Fruit fly (Drosophila melanogaster) whole organism, embryonic: ENCODE measurements around the gene CG4631.
A peak's percentile ranks its signal among the peaks of the same experiment; 100 is the strongest.

Experiments used
- Bteb2 ChIP-seq: fragments of 200-800 bp; sonication (Bioruptor generic); optimal IDR thresholded peaks from 2 replicates; lab custom pipeline; 2016; ENCODE audit warnings: missing biosample characterization, missing genetic modification characterization
- CG10209 ChIP-seq: fragments of 200-800 bp; sonication (Bioruptor generic); optimal IDR thresholded peaks from 3 replicates; lab custom pipeline; 2017; ENCODE audit warnings: missing biosample characterization, mild to moderate bottlenecking, missing genetic modification characterization, missing genetic modification reagents
- CG10267 ChIP-seq: fragments of 200-800 bp; sonication (Bioruptor generic); optimal IDR thresholded peaks from 2 replicates; lab custom pipeline; 2018; ENCODE audit warnings: missing biosample characterization, mild to moderate bottlenecking, missing genetic modification characterization, moderate library complexity
- CG10431 ChIP-seq: fragments of 200-800 bp; sonication (Bioruptor generic); optimal IDR thresholded peaks from 3 replicates; lab custom pipeline; 2018; ENCODE audit warnings: missing biosample characterization, mild to moderate bottlenecking, missing genetic modification characterization
- CG12236 ChIP-seq: fragments of 200-800 bp; sonication (Bioruptor generic); optimal IDR thresholded peaks from 2 replicates; lab custom pipeline; 2016; ENCODE audit warnings: missing biosample characterization, missing genetic modification characterization
- CG12942 ChIP-seq: fragments of 200-800 bp; sonication (Bioruptor generic); optimal IDR thresholded peaks from 3 replicates; lab custom pipeline; 2016; ENCODE audit warnings: missing biosample characterization, missing genetic modification characterization
- CG15073 ChIP-seq: fragments of 200-800 bp; sonication (Bioruptor generic); optimal IDR thresholded peaks from 2 replicates; lab custom pipeline; 2016; ENCODE audit warnings: missing biosample characterization, missing genetic modification characterization
- CG16813 ChIP-seq: fragments of 200-800 bp; sonication (Bioruptor generic); IDR thresholded peaks from 3 replicates; pipeline ENCODE4 v1.3.6; 2022; ENCODE audit warnings: missing biosample characterization, missing genetic modification characterization; ENCODE audit not compliant: partially characterized antibody
- CG30403 ChIP-seq: fragments of 200-800 bp; sonication (Bioruptor generic); optimal IDR thresholded peaks from 3 replicates; lab custom pipeline; 2016; ENCODE audit warnings: missing biosample characterization, missing genetic modification characterization
- CG31388 ChIP-seq: fragments of 200-800 bp; sonication (Bioruptor generic); optimal IDR thresholded peaks from 2 replicates; lab custom pipeline; 2016; ENCODE audit warnings: missing biosample characterization, missing genetic modification characterization
- CG34224 ChIP-seq: fragments of 200-800 bp; sonication (Bioruptor generic); IDR thresholded peaks from 3 replicates; pipeline ENCODE4 v1.3.6; 2022; ENCODE audit warnings: missing biosample characterization, missing genetic modification characterization; ENCODE audit not compliant: partially characterized antibody
- CG5245 ChIP-seq: fragments of 200-800 bp; sonication (Bioruptor generic); optimal IDR thresholded peaks from 3 replicates; lab custom pipeline; 2016; ENCODE audit warnings: missing biosample characterization, missing genetic modification characterization
- CG8290 ChIP-seq, 3 experiments: fragments of 200-800 bp; sonication (Bioruptor generic); optimal IDR thresholded peaks; 2 replicates each; lab custom pipeline; 2016 to 2019; ENCODE audit warnings: missing biosample characterization in 3 of 3, missing genetic modification characterization in 3 of 3, mild to moderate bottlenecking in 2 of 3, moderate library complexity in 1 of 3
- CG9876 ChIP-seq: fragments of 200-800 bp; sonication (Bioruptor generic); optimal IDR thresholded peaks from 2 replicates; lab custom pipeline; 2016; ENCODE audit warnings: missing biosample characterization, missing genetic modification characterization
- CHES-1-like ChIP-seq: fragments of 200-800 bp; sonication (Bioruptor generic); optimal IDR thresholded peaks from 2 replicates; lab custom pipeline; 2016; ENCODE audit warnings: missing biosample characterization, missing genetic modification characterization
- D19A ChIP-seq: fragments of 200-800 bp; optimal IDR thresholded peaks from 3 replicates; lab custom pipeline; 2019; ENCODE audit warnings: missing biosample characterization, mild to moderate bottlenecking, missing genetic modification characterization, moderate library complexity
- Dad ChIP-seq: fragments of 200-800 bp; sonication (Bioruptor generic); optimal IDR thresholded peaks from 3 replicates; lab custom pipeline; 2016; ENCODE audit warnings: missing biosample characterization, missing genetic modification characterization
- Dll ChIP-seq: fragments of 200-800 bp; sonication (Bioruptor generic); IDR thresholded peaks from 4 replicates; pipeline ENCODE4 v1.3.6; 2022; ENCODE audit warnings: missing biosample characterization, missing genetic modification characterization; ENCODE audit not compliant: partially characterized antibody
- E2f1 ChIP-seq: fragments of 200-800 bp; sonication (Bioruptor generic); IDR thresholded peaks from 2 replicates; pipeline ENCODE4 v1.3.6; 2022; ENCODE audit warnings: missing biosample characterization, missing genetic modification characterization
- Hand ChIP-seq: fragments of 200-800 bp; sonication (Bioruptor generic); optimal IDR thresholded peaks from 2 replicates; lab custom pipeline; 2017; ENCODE audit warnings: mild to moderate bottlenecking, missing biosample characterization, missing genetic modification reagents, missing genetic modification characterization
- Hmx ChIP-seq: fragments of 200-800 bp; sonication (Bioruptor generic); optimal IDR thresholded peaks from 2 replicates; lab custom pipeline; 2016; ENCODE audit warnings: missing biosample characterization, missing genetic modification characterization
- Meics ChIP-seq: fragments of 200-800 bp; sonication (Bioruptor generic); optimal IDR thresholded peaks from 2 replicates; lab custom pipeline; 2017; ENCODE audit warnings: missing biosample characterization, mild to moderate bottlenecking, missing genetic modification characterization
- Neu2 ChIP-seq: fragments of 200-800 bp; sonication (Bioruptor generic); optimal IDR thresholded peaks from 3 replicates; lab custom pipeline; 2016; ENCODE audit warnings: missing biosample characterization, missing genetic modification characterization, borderline replicate concordance
- Rfx ChIP-seq: fragments of 200-800 bp; sonication (Bioruptor generic); IDR thresholded peaks from 2 replicates; pipeline ENCODE4 v1.3.6; 2022; ENCODE audit warnings: missing biosample characterization, missing genetic modification characterization
- Sry-δ ChIP-seq: fragments of 200-800 bp; sonication (Bioruptor generic); optimal IDR thresholded peaks from 2 replicates; lab custom pipeline; 2016; ENCODE audit warnings: missing biosample characterization, missing genetic modification characterization
- YL-1 ChIP-seq: fragments of 200-800 bp; sonication (Bioruptor generic); optimal IDR thresholded peaks from 3 replicates; lab custom pipeline; 2017; ENCODE audit warnings: missing biosample characterization, mild to moderate bottlenecking, missing genetic modification characterization
- cas ChIP-seq: fragments of 200-800 bp; sonication (Bioruptor generic); IDR thresholded peaks from 2 replicates; pipeline ENCODE4 v1.3.6; 2022; ENCODE audit warnings: missing biosample characterization, missing genetic modification characterization
- caup ChIP-seq: fragments of 200-800 bp; sonication (Bioruptor generic); optimal IDR thresholded peaks from 3 replicates; lab custom pipeline; 2017; ENCODE audit warnings: missing biosample characterization, mild to moderate bottlenecking, missing genetic modification characterization, moderate library complexity; ENCODE audit not compliant: severe bottlenecking
- crp ChIP-seq, 2 experiments: fragments of 200-800 bp; sonication (Bioruptor generic); optimal IDR thresholded peaks; 2 replicates in 1 of 2; 3 replicates in 1 of 2; lab custom pipeline; 2017; ENCODE audit warnings: missing biosample characterization in 2 of 2, missing genetic modification characterization in 2 of 2, mild to moderate bottlenecking in 1 of 2, moderate library complexity in 1 of 2
- dati ChIP-seq: fragments of 200-800 bp; sonication (Bioruptor generic); IDR thresholded peaks from 2 replicates; pipeline ENCODE4 v1.3.6; 2022; ENCODE audit warnings: missing biosample characterization, missing genetic modification characterization
- dm ChIP-seq: fragments of 200-800 bp; sonication (Bioruptor generic); optimal IDR thresholded peaks from 3 replicates; lab custom pipeline; 2016; ENCODE audit warnings: missing biosample characterization, missing genetic modification characterization
- inv ChIP-seq: fragments of 200-800 bp; sonication (Bioruptor generic); IDR thresholded peaks from 2 replicates; pipeline ENCODE4 v1.3.6; 2022; ENCODE audit warnings: missing biosample characterization, missing genetic modification characterization; ENCODE audit not compliant: partially characterized antibody
- lbe ChIP-seq: fragments of 200-800 bp; sonication (Bioruptor generic); optimal IDR thresholded peaks from 2 replicates; lab custom pipeline; 2016; ENCODE audit warnings: missing biosample characterization, mild to moderate bottlenecking, missing genetic modification characterization
- lmd ChIP-seq: fragments of 200-800 bp; sonication (Bioruptor generic); IDR thresholded peaks from 2 replicates; pipeline ENCODE4 v1.3.6; 2022; ENCODE audit warnings: missing biosample characterization, missing genetic modification characterization
- mirr ChIP-seq: fragments of 200-800 bp; sonication (Bioruptor generic); optimal IDR thresholded peaks from 3 replicates; lab custom pipeline; 2018; ENCODE audit warnings: missing biosample characterization, mild to moderate bottlenecking, missing genetic modification characterization
- nau ChIP-seq: fragments of 200-800 bp; sonication (Bioruptor generic); optimal IDR thresholded peaks from 3 replicates; lab custom pipeline; 2017; ENCODE audit warnings: missing biosample characterization, mild to moderate bottlenecking, missing genetic modification characterization, missing genetic modification reagents
- nerfin-1 ChIP-seq: fragments of 200-800 bp; sonication (Bioruptor generic); optimal IDR thresholded peaks from 3 replicates; lab custom pipeline; 2019; ENCODE audit warnings: missing biosample characterization, mild to moderate bottlenecking, missing genetic modification characterization, moderate library complexity
- nerfin-2 ChIP-seq: fragments of 200-800 bp; sonication (Bioruptor generic); IDR thresholded peaks from 2 replicates; pipeline ENCODE4 v1.3.6; 2022; ENCODE audit warnings: missing biosample characterization, missing genetic modification characterization; ENCODE audit not compliant: partially characterized antibody
- onecut ChIP-seq: fragments of 200-800 bp; sonication (Bioruptor generic); IDR thresholded peaks from 2 replicates; pipeline ENCODE4 v1.3.6; 2022; ENCODE audit warnings: missing biosample characterization, missing genetic modification characterization
- pfk ChIP-seq: fragments of 200-800 bp; sonication (Bioruptor generic); optimal IDR thresholded peaks from 2 replicates; lab custom pipeline; 2018; ENCODE audit warnings: missing biosample characterization, mild to moderate bottlenecking, missing genetic modification characterization, moderate library complexity
- prd ChIP-seq, 3 experiments: fragments of >200 bp in 2 of 3; fragments of 200-800 bp in 1 of 3; sonication (Bioruptor generic) in 1 of 3; optimal IDR thresholded peaks in 2 of 3; IDR thresholded peaks in 1 of 3; 2 replicates in 2 of 3; 3 replicates in 1 of 3; pipeline versions ENCODE4 v1.3.6 to Lab custom; 2017 to 2022; ENCODE audit warnings: missing biosample characterization in 1 of 3, missing genetic modification characterization in 1 of 3
- psq ChIP-seq: fragments of 200-800 bp; sonication (Bioruptor generic); optimal IDR thresholded peaks from 2 replicates; lab custom pipeline; 2017; ENCODE audit warnings: missing biosample characterization, missing genetic modification characterization
- salm ChIP-seq: fragments of 200-800 bp; sonication (Bioruptor generic); optimal IDR thresholded peaks from 2 replicates; lab custom pipeline; 2018; ENCODE audit warnings: missing biosample characterization, mild to moderate bottlenecking, missing genetic modification characterization
- sna ChIP-seq: fragments of 200-800 bp; sonication (Bioruptor generic); IDR thresholded peaks from 2 replicates; pipeline ENCODE4 v1.3.6; 2022; ENCODE audit warnings: missing biosample characterization, missing genetic modification characterization; ENCODE audit not compliant: partially characterized antibody
- sug ChIP-seq: fragments of 200-800 bp; optimal IDR thresholded peaks from 2 replicates; lab custom pipeline; 2019; ENCODE audit warnings: missing biosample characterization, mild to moderate bottlenecking, missing genetic modification characterization, moderate library complexity
- tio ChIP-seq: fragments of 200-800 bp; sonication (Bioruptor generic); optimal IDR thresholded peaks from 2 replicates; lab custom pipeline; 2017; ENCODE audit warnings: missing biosample characterization, missing genetic modification characterization, inconsistent platforms
- tll ChIP-seq, 2 experiments: fragments of 200-800 bp in 1 of 2; fragments of >200 bp in 1 of 2; sonication (Bioruptor generic) in 1 of 2; optimal IDR thresholded peaks; 2 replicates each; lab custom pipeline; 2017 to 2019; ENCODE audit warnings: missing biosample characterization in 2 of 2, missing genetic modification characterization in 2 of 2, mild to moderate bottlenecking in 1 of 2, moderate library complexity in 1 of 2
- tna ChIP-seq: fragments of 200-800 bp; sonication (Bioruptor generic); IDR thresholded peaks from 2 replicates; pipeline ENCODE4 v1.3.6; 2022; ENCODE audit warnings: missing biosample characterization, missing genetic modification characterization; ENCODE audit not compliant: partially characterized antibody

Gene CG4631

DNA sequence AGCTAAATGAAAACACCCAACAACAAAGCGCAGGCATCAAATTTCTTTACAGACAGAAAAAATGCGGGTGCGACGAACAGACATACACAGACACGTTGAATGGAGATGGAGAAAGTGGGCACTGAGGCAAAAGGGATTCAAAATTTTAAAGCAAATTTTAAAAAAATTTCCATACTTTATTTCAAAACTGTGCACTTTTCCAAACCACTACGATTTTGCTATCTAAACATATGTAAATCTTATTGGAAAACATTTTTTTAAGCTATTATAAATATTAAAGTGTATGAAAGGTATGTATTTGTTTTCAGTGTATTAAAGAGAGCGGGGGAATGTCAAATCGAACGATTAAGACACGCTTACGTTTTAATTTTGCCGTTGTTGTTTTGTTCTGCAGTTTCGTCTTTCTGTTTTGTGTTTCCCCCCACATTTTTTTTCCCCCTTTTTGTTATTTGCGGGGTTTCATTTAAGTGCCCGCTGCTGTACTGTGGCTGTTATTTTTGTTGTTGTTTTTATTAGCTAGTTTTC is 13.3 kb downstream of the CG4631 start (continued):
- TF ChIP-seq tna (GFP tag; lab: Robert Waterston, UW) (no peak), nerfin-1 (peak; percentile 89), CG12942 (GFP tag; lab: Kevin White, UChicago) (no peak), Rfx (GFP tag; lab: Robert Waterston, UW) (peak; percentile 30; the same call in 1 of the 2 replicates), tio (peak; percentile 46), dm (GFP tag; lab: Kevin White, UChicago) (no peak), CG10431 (no peak), dati (GFP tag; lab: Robert Waterston, UW) (0 out of 2 replicates have a peak, but pooled peaks have one; percentile 23), lbe (peak; percentile 43), CG15073 (GFP tag; lab: Kevin White, UChicago) (no peak), CG30403 (peak; percentile 83), psq (GFP tag; lab: Kevin White, UChicago) (peak; percentile 15), mirr (GFP tag; lab: Kevin White, UChicago) (no peak), CG10209 (GFP tag; lab: Kevin White, UChicago) (peak; percentile 45), Sry-δ (GFP tag; lab: Kevin White, UChicago) (peak; percentile 18), Dll (no peak), tll (GFP tag; optimal IDR thresholded peaks at IDR 0.05; lab: Kevin White, UChicago) (no peak), CG10267 (tag; lab: Kevin White, UChicago) (peak; percentile 83), nau (GFP tag; lab: Kevin White, UChicago) (peak; percentile 70), Bteb2 (GFP tag; lab: Kevin White, UChicago) (no peak), CG5245 (GFP tag; lab: Kevin White, UChicago) (peak; percentile 67), CG16813 (GFP tag; lab: Robert Waterston, UW) (no peak), YL-1 (GFP tag; lab: Kevin White, UChicago) (peak; percentile 20), cas (0 out of 2 replicates have a peak, but pooled peaks have one; percentile 33), prd (optimal IDR thresholded peaks at IDR 0.05; lab: Kevin White, UChicago) (no peak), prd (GFP tag; IDR thresholded peaks at IDR 0.05; lab: Robert Waterston, UW) (peak; percentile 85), CG8290 (GFP tag; optimal IDR thresholded peaks at IDR 0.05; lab: Kevin White, UChicago) (peak; percentile 10), CG8290 (tag; optimal IDR thresholded peaks at IDR 0.05; lab: Kevin White, UChicago) (no peak), D19A (tag; lab: Kevin White, UChicago) (peak; percentile 84), Dad (GFP tag; lab: Kevin White, UChicago) (peak; percentile 22), crp (GFP tag; optimal IDR thresholded peaks at IDR 0.05; lab: Kevin White, UChicago) (peak in 1 of 2 experiments; percentile 26), lmd (peak; percentile 77), pfk (GFP tag; lab: Kevin White, UChicago) (no peak), Hand (GFP tag; lab: Kevin White, UChicago) (no peak), Meics (peak; percentile 59), E2f1 (GFP tag; lab: Robert Waterston, UW) (peak; percentile 54; the same call in 1 of the 2 replicates), caup (GFP tag; lab: Kevin White, UChicago) (peak; percentile 34), Neu2 (no peak), salm (no peak), CG12236 (GFP tag; lab: Kevin White, UChicago) (no peak), inv (GFP tag; lab: Robert Waterston, UW) (no peak), nerfin-2 (GFP tag; lab: Robert Waterston, UW) (no peak), CG31388 (GFP tag; lab: Kevin White, UChicago) (no peak), CG34224 (GFP tag; lab: Robert Waterston, UW) (no peak), CG9876 (GFP tag; lab: Kevin White, UChicago) (no peak), sug (tag; lab: Kevin White, UChicago) (peak; percentile 2), sna (no peak), CHES-1-like (no peak), Hmx (no peak), onecut (GFP tag; lab: Robert Waterston, UW) (peak; percentile 60)
